Fruit fly (Drosophila melanogaster) whole organism, embryonic: ENCODE results near the gene srl.

Experiments
- Asciz ChIP-seq: fragments of 200-800 bp; sonication (Bioruptor generic); optimal IDR thresholded peaks from 2 replicates; lab custom pipeline; 2017; ENCODE audit warnings: missing biosample characterization, mild to moderate bottlenecking, missing genetic modification characterization, missing genetic modification reagents
- CG11560 ChIP-seq: fragments of 200-800 bp; sonication (Bioruptor generic); IDR thresholded peaks from 3 replicates; pipeline ENCODE4 v1.3.6; 2022; ENCODE audit warnings: missing biosample characterization, missing genetic modification characterization
- CG12659 ChIP-seq: fragments of 200-800 bp; sonication (Bioruptor generic); optimal IDR thresholded peaks from 3 replicates; lab custom pipeline; 2017; ENCODE audit warnings: mild to moderate bottlenecking, missing biosample characterization, missing genetic modification reagents, missing genetic modification characterization
- CG13123 ChIP-seq: fragments of 200-800 bp; sonication (Bioruptor generic); optimal IDR thresholded peaks from 2 replicates; lab custom pipeline; 2016; ENCODE audit warnings: missing biosample characterization, missing genetic modification characterization
- CG13424 ChIP-seq: fragments of 200-800 bp; sonication (Bioruptor generic); optimal IDR thresholded peaks from 2 replicates; lab custom pipeline; 2019; ENCODE audit warnings: missing biosample characterization, mild to moderate bottlenecking, missing genetic modification characterization, moderate library complexity
- CG15479 ChIP-seq: fragments of 200-800 bp; sonication (Bioruptor generic); optimal IDR thresholded peaks from 3 replicates; lab custom pipeline; 2019; ENCODE audit warnings: missing biosample characterization, mild to moderate bottlenecking, missing genetic modification characterization, moderate library complexity
- CG15696 ChIP-seq: fragments of 200-800 bp; sonication (Bioruptor generic); optimal IDR thresholded peaks from 2 replicates; lab custom pipeline; 2019; ENCODE audit warnings: missing biosample characterization, mild to moderate bottlenecking, missing genetic modification characterization, moderate library complexity
- CG1647 ChIP-seq: fragments of 200-800 bp; sonication (Bioruptor generic); optimal IDR thresholded peaks from 3 replicates; lab custom pipeline; 2016; ENCODE audit warnings: missing biosample characterization, missing genetic modification characterization
- CG17359 ChIP-seq: fragments of 200-800 bp; sonication (Bioruptor generic); optimal IDR thresholded peaks from 3 replicates; lab custom pipeline; 2018; ENCODE audit warnings: missing biosample characterization, mild to moderate bottlenecking, missing genetic modification characterization, moderate library complexity
- CG31365 ChIP-seq: fragments of 200-800 bp; sonication (Bioruptor generic); optimal IDR thresholded peaks from 2 replicates; lab custom pipeline; 2018; ENCODE audit warnings: missing biosample characterization, mild to moderate bottlenecking, missing genetic modification characterization
- CG3281 ChIP-seq: fragments of 200-800 bp; sonication (Bioruptor generic); optimal IDR thresholded peaks from 3 replicates; lab custom pipeline; 2017; ENCODE audit warnings: missing biosample characterization, mild to moderate bottlenecking, missing genetic modification characterization
- CG6272 ChIP-seq: fragments of 200-800 bp; sonication (Bioruptor generic); IDR thresholded peaks from 2 replicates; pipeline ENCODE4 v1.3.6; 2022; ENCODE audit warnings: missing biosample characterization, missing genetic modification characterization
- CG7357 ChIP-seq: fragments of 200-800 bp; sonication (Bioruptor generic); IDR thresholded peaks from 3 replicates; pipeline ENCODE4 v1.3.6; 2022; ENCODE audit warnings: missing biosample characterization, missing genetic modification characterization
- CG7372 ChIP-seq: fragments of 200-800 bp; sonication (Bioruptor generic); IDR thresholded peaks from 2 replicates; pipeline ENCODE4 v1.3.6; 2022; ENCODE audit warnings: missing biosample characterization, missing genetic modification characterization
- CG8388 ChIP-seq: fragments of 200-800 bp; sonication (Bioruptor generic); optimal IDR thresholded peaks from 2 replicates; lab custom pipeline; 2019; ENCODE audit warnings: missing biosample characterization, mild to moderate bottlenecking, missing genetic modification characterization, moderate library complexity
- CG8944 ChIP-seq: fragments of 200-800 bp; sonication (Bioruptor generic); optimal IDR thresholded peaks from 3 replicates; lab custom pipeline; 2016; ENCODE audit warnings: missing biosample characterization, missing genetic modification characterization
- CkIIα-i1 ChIP-seq: fragments of 200-800 bp; sonication (Bioruptor generic); IDR thresholded peaks from 2 replicates; pipeline ENCODE4 v1.3.6; 2022; ENCODE audit warnings: missing biosample characterization, missing genetic modification characterization
- CrebB ChIP-seq: fragments of 200-800 bp; sonication (Bioruptor generic); optimal IDR thresholded peaks from 3 replicates; lab custom pipeline; 2018; ENCODE audit warnings: missing biosample characterization, mild to moderate bottlenecking, missing genetic modification characterization
- D ChIP-seq, 2 experiments: fragments of 200-800 bp in 1 of 2; fragments of >200 bp in 1 of 2; sonication (Bioruptor generic) in 1 of 2; optimal IDR thresholded peaks; 2 replicates in 1 of 2; 3 replicates in 1 of 2; lab custom pipeline; 2017; ENCODE audit warnings: mild to moderate bottlenecking in 1 of 2, missing biosample characterization in 1 of 2, missing genetic modification characterization in 1 of 2, missing genetic modification reagents in 1 of 2
- Dfd ChIP-seq, 2 experiments: fragments of >200 bp; optimal IDR thresholded peaks; 2 replicates each; lab custom pipeline; 2017; ENCODE audit warnings: missing biosample characterization in 2 of 2, missing genetic modification characterization in 2 of 2
- Dip3 ChIP-seq: fragments of 200-800 bp; sonication (Bioruptor generic); optimal IDR thresholded peaks from 3 replicates; lab custom pipeline; 2016; ENCODE audit warnings: missing biosample characterization, missing genetic modification characterization
- Drgx ChIP-seq: fragments of 200-800 bp; sonication (Bioruptor generic); IDR thresholded peaks from 2 replicates; pipeline ENCODE4 v1.3.6; 2022; ENCODE audit warnings: missing biosample characterization, missing genetic modification characterization
- HLH4C ChIP-seq: fragments of 200-800 bp; sonication (Bioruptor generic); IDR thresholded peaks from 3 replicates; pipeline ENCODE4 v1.3.6; 2022; ENCODE audit warnings: missing biosample characterization, missing genetic modification characterization; ENCODE audit not compliant: partially characterized antibody
- Hr3 ChIP-seq: fragments of 200-800 bp; sonication (Bioruptor generic); optimal IDR thresholded peaks from 3 replicates; lab custom pipeline; 2016; ENCODE audit warnings: missing biosample characterization, missing genetic modification characterization
- Hr78 ChIP-seq, 2 experiments: fragments of 200-800 bp in 1 of 2; fragments of >200 bp in 1 of 2; sonication (Bioruptor generic) in 1 of 2; optimal IDR thresholded peaks; 2 replicates each; lab custom pipeline; 2017 to 2019; ENCODE audit warnings: missing biosample characterization in 2 of 2, missing genetic modification characterization in 2 of 2, mild to moderate bottlenecking in 1 of 2, moderate library complexity in 1 of 2
- MESR4 ChIP-seq: fragments of 200-800 bp; sonication (Bioruptor generic); optimal IDR thresholded peaks from 2 replicates; lab custom pipeline; 2018; ENCODE audit warnings: missing biosample characterization, mild to moderate bottlenecking, missing genetic modification characterization, moderate library complexity
- NC2β ChIP-seq: fragments of 200-800 bp; sonication (Bioruptor generic); optimal IDR thresholded peaks from 2 replicates; lab custom pipeline; 2016; ENCODE audit warnings: missing biosample characterization, missing genetic modification characterization
- Oli ChIP-seq: fragments of 200-800 bp; sonication (Bioruptor generic); optimal IDR thresholded peaks from 2 replicates; lab custom pipeline; 2018; ENCODE audit warnings: missing biosample characterization, mild to moderate bottlenecking, missing genetic modification characterization, moderate library complexity
- Optix ChIP-seq: fragments of 200-800 bp; sonication (Bioruptor generic); IDR thresholded peaks from 3 replicates; pipeline ENCODE4 v1.3.6; 2022; ENCODE audit warnings: missing biosample characterization, missing genetic modification characterization
- PHDP ChIP-seq: fragments of 200-800 bp; sonication (Bioruptor generic); optimal IDR thresholded peaks from 3 replicates; lab custom pipeline; 2018; ENCODE audit warnings: missing biosample characterization, mild to moderate bottlenecking, missing genetic modification characterization, moderate library complexity
- Rx ChIP-seq: fragments of 200-800 bp; sonication (Bioruptor generic); IDR thresholded peaks from 2 replicates; pipeline ENCODE4 v1.3.6; 2022; ENCODE audit warnings: missing biosample characterization, missing genetic modification characterization
- Side ChIP-seq: fragments of 200-800 bp; sonication (Bioruptor generic); optimal IDR thresholded peaks from 2 replicates; lab custom pipeline; 2016; ENCODE audit warnings: missing biosample characterization, missing genetic modification characterization
- Sox102F ChIP-seq: fragments of 200-800 bp; sonication (Bioruptor generic); optimal IDR thresholded peaks from 2 replicates; lab custom pipeline; 2018; ENCODE audit warnings: missing biosample characterization, mild to moderate bottlenecking, missing genetic modification characterization, moderate library complexity
- Stat92E ChIP-seq, 3 experiments: fragments of >200 bp in 2 of 3; fragments of 200-800 bp in 1 of 3; sonication (Bioruptor generic) in 1 of 3; optimal IDR thresholded peaks; 2 replicates each; lab custom pipeline; 2017 to 2019; ENCODE audit warnings: missing biosample characterization in 3 of 3, missing genetic modification characterization in 3 of 3, mild to moderate bottlenecking in 1 of 3, moderate library complexity in 1 of 3
- TFAM ChIP-seq: fragments of 200-800 bp; sonication (Bioruptor generic); optimal IDR thresholded peaks from 2 replicates; lab custom pipeline; 2017; ENCODE audit warnings: missing biosample characterization, missing genetic modification characterization, inconsistent platforms
- bab2 ChIP-seq: fragments of 200-800 bp; sonication (Bioruptor generic); optimal IDR thresholded peaks from 2 replicates; lab custom pipeline; 2016; ENCODE audit warnings: missing biosample characterization, missing genetic modification characterization
- cg ChIP-seq: fragments of 200-800 bp; sonication (Bioruptor generic); optimal IDR thresholded peaks from 3 replicates; lab custom pipeline; 2019; ENCODE audit warnings: missing biosample characterization, mild to moderate bottlenecking, missing genetic modification characterization, moderate library complexity
- dmrt99B ChIP-seq: fragments of 200-800 bp; sonication (Bioruptor generic); optimal IDR thresholded peaks from 2 replicates; lab custom pipeline; 2018; ENCODE audit warnings: missing biosample characterization, mild to moderate bottlenecking, missing genetic modification characterization, moderate library complexity
- dysf ChIP-seq: fragments of 200-800 bp; sonication (Bioruptor generic); IDR thresholded peaks from 3 replicates; pipeline ENCODE4 v1.3.6; 2022; ENCODE audit warnings: missing biosample characterization, missing genetic modification characterization
- hb ChIP-seq: fragments of 200-800 bp; sonication (Bioruptor generic); IDR thresholded peaks from 3 replicates; pipeline ENCODE4 v1.3.6; 2022; ENCODE audit warnings: missing biosample characterization, missing genetic modification characterization; ENCODE audit not compliant: partially characterized antibody
- lilli ChIP-seq: fragments of 200-800 bp; sonication (Bioruptor generic); optimal IDR thresholded peaks from 3 replicates; lab custom pipeline; 2016; ENCODE audit warnings: missing biosample characterization, missing genetic modification characterization
- repo ChIP-seq: fragments of 200-800 bp; sonication (Bioruptor generic); optimal IDR thresholded peaks from 2 replicates; lab custom pipeline; 2016; ENCODE audit warnings: missing biosample characterization, missing genetic modification characterization
- salm ChIP-seq: fragments of 200-800 bp; sonication (Bioruptor generic); optimal IDR thresholded peaks from 2 replicates; lab custom pipeline; 2018; ENCODE audit warnings: missing biosample characterization, mild to moderate bottlenecking, missing genetic modification characterization
- tin ChIP-seq: fragments of 200-800 bp; sonication (Bioruptor generic); optimal IDR thresholded peaks from 3 replicates; lab custom pipeline; 2016; ENCODE audit warnings: missing biosample characterization, missing genetic modification characterization
- trh ChIP-seq: fragments of 200-800 bp; sonication (Bioruptor generic); optimal IDR thresholded peaks from 2 replicates; lab custom pipeline; 2016; ENCODE audit warnings: missing biosample characterization, missing genetic modification characterization
- vfl ChIP-seq: fragments of 200-800 bp; sonication (Bioruptor generic); optimal IDR thresholded peaks from 2 replicates; lab custom pipeline; 2016; ENCODE audit warnings: missing biosample characterization, missing genetic modification characterization
- wor ChIP-seq: fragments of 200-800 bp; sonication (Bioruptor generic); IDR thresholded peaks from 2 replicates; pipeline ENCODE4 v1.3.6; 2022; ENCODE audit warnings: missing biosample characterization, missing genetic modification characterization
- yki ChIP-seq: fragments of >200 bp; optimal IDR thresholded peaks from 3 replicates; lab custom pipeline; 2018
- zen ChIP-seq: fragments of 200-800 bp; sonication (Bioruptor generic); optimal IDR thresholded peaks from 3 replicates; lab custom pipeline; 2018; ENCODE audit warnings: missing biosample characterization, mild to moderate bottlenecking, missing genetic modification characterization, moderate library complexity

The srl gene

DNA sequence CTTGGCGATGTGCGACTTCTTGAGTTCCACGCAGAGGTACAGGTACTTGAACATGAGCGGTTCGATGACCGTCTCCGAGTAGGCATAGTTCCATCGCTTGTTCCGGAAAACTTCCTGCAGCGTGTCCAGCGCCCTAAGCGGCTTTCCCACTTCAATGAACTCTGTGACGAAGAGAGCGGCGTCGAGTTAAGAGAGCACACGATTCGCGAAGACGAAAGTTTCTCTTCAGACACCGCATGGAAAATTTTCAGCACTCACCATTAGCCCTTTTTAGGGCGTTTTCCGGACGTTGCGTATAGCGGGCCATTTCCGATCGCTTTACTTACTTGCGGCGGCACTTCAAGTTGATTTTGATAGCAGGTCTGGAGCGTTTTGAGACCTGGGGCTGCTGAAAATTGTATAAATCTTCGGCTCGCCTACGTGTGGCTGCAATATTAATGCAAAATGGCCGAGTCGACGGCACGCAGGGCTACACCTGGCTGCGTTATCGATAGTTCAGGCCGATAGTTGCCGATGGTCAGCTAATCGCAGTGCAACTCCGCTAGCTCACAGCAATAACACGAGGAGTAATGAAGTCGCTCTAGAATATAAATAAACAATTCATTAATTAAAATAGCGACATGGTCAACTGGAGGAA, 4.4 kb upstream of the srl start, which contains the start of the genes eIF3a and CG1074:
eIF3a (minus strand) TSS at position 455 of the 637 bp plus-strand sequence.
CG1074 (plus strand) TSS at position 525 of the 637 bp plus-strand sequence.
- TF ChIP-seq Asciz (no peak), MESR4 (peak; percentile 98), Stat92E (GFP tag; optimal IDR thresholded peaks at IDR 0.05; lab: Kevin White, UChicago) (peak in 1 of 3 experiments; percentile 56), Rx (no peak), Optix (GFP tag; lab: Robert Waterston, UW) (peak; percentile 60; the same call in 2 of the 3 replicates), CkIIα-i1 (GFP tag; lab: Robert Waterston, UW) (no peak), Sox102F (no peak), NC2β (GFP tag; lab: Kevin White, UChicago) (peak; percentile 70), CG15696 (peak; percentile 4), Side (GFP tag; lab: Kevin White, UChicago) (peak; percentile 73), CG8944 (GFP tag; lab: Kevin White, UChicago) (peak; percentile 56), CG8388 (GFP tag; lab: Kevin White, UChicago) (no peak), PHDP (peak; percentile 49), dysf (GFP tag; lab: Robert Waterston, UW) (peak; percentile 40; the same call in 1 of the 3 replicates), yki (lab: Kevin White, UChicago) (no peak), CG17359 (tag; lab: Kevin White, UChicago) (peak; percentile 62), Hr3 (peak; percentile 26), hb (GFP tag; lab: Robert Waterston, UW) (peak; percentile 97), Dfd (GFP tag; optimal IDR thresholded peaks at IDR 0.05; lab: Kevin White, UChicago) (no peak), trh (peak; percentile 25), CG12659 (GFP tag; lab: Kevin White, UChicago) (peak; percentile 95), HLH4C (GFP tag; lab: Robert Waterston, UW) (peak; percentile 95), CG13123 (peak; percentile 16), bab2 (GFP tag; lab: Kevin White, UChicago) (no peak), CG11560 (tag; lab: Robert Waterston, UW) (no peak), CG6272 (peak; percentile 54), Drgx (GFP tag; lab: Robert Waterston, UW) (peak; percentile 22; the same call in 1 of the 2 replicates), Hr78 (GFP tag; optimal IDR thresholded peaks at IDR 0.05; lab: Kevin White, UChicago) (no peak), CG15479 (GFP tag; lab: Kevin White, UChicago) (peak; percentile 13), CG7357 (GFP tag; lab: Robert Waterston, UW) (no peak), CG7372 (peak; percentile 60), CG1647 (GFP tag; lab: Kevin White, UChicago) (peak; percentile 47), TFAM (GFP tag; lab: Kevin White, UChicago) (no peak), repo (GFP tag; lab: Kevin White, UChicago) (peak; percentile 62), CG13424 (tag; lab: Kevin White, UChicago) (peak; percentile 40), lilli (GFP tag; lab: Kevin White, UChicago) (peak; percentile 79), tin (peak; percentile 64), cg (GFP tag; lab: Kevin White, UChicago) (peak; percentile 9), wor (GFP tag; lab: Robert Waterston, UW) (no peak), CrebB (peak; percentile 70), D (optimal IDR thresholded peaks at IDR 0.05; lab: Kevin White, UChicago) (no peak), D (GFP tag; optimal IDR thresholded peaks at IDR 0.05; lab: Kevin White, UChicago) (no peak), CG31365 (peak; percentile 60), Oli (tag; lab: Kevin White, UChicago) (no peak), zen (tag; lab: Kevin White, UChicago) (peak; percentile 84), vfl (peak; percentile 55), Dip3 (GFP tag; lab: Kevin White, UChicago) (peak; percentile 59), salm (tag; lab: Kevin White, UChicago) (peak; percentile 8), CG3281 (GFP tag; lab: Kevin White, UChicago) (peak; percentile 78), dmrt99B (tag; lab: Kevin White, UChicago) (no peak)
